Fruit fly (Drosophila melanogaster): Measurements from ENCODE around the gene SPE.

The SPE gene

DNA sequence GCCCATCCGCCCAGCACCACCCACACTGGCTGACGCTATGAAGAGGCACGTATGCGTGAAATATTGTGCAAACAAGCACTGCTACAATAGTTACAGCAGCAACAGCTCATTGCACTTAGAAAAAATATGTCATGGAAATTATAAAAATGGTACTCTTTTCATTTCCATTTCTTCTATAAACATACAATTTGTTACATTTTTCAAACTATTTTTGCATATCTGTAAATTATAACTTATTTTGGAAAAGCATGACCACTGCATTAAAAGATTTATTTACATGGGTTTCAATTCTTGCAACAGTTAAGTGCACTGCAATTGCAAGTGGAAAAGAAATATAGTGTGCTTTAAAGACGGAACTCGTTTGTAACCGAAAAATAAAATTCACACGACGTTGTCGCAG, 47.7 kb upstream of the SPE start (continued):
- no peak for TF ChIP-seq Kr (GFP tag; optimal IDR thresholded peaks at IDR 0.05)

DNA sequence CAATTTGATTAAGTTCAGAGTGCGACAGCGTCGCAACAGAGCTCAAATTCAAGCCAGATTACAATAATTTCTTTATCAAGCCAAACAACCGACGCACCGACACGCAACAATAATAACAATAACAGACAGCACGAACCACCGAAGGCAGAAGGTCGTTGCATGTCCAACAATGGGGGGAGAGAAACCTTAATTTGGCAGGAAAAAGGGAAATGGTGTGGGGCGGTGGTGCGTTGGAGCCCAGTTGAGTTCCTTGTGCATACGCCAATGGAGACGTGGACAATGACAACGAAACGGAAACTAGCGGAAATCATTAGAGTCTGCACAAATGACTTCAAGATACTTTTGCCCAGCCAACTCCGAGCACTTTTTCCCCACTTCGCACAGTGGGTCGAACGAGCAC, 46.5 kb upstream of the SPE start:
- peak; percentile 74 for TF ChIP-seq Ets65A (GFP tag)
- 0 out of 2 replicates have a peak, but pooled peaks have one; percentile 15 for TF ChIP-seq Atf6 (GFP tag; IDR thresholded peaks at IDR 0.05)
- no peak for TF ChIP-seq trh (GFP tag; optimal IDR thresholded peaks at IDR 0.05)

DNA sequence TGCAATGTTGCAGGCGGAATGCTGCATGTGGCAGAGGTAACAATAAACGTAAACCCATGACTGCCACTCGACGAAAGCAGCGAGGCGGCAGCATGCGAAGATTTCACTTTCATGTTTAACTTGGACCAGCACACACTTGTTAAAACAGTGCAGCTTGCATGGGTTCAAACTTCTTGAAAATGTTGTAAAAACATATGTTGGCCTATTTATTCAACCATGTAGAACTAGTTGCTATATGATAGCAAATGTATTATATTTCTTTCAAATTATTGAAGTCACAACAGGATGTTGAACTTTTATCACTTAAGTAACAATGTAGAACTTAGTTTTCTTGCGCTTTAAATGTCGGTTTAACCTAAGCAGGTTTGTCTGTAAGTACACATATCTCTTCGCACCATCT, 43.2 kb upstream of the SPE start:
- TF ChIP-seq CG18011 (GFP tag; optimal IDR thresholded peaks at IDR 0.05) (no peak), chif (GFP tag; optimal IDR thresholded peaks at IDR 0.05) (no peak), H15 (GFP tag; IDR thresholded peaks at IDR 0.05) (no peak), grau (tag; optimal IDR thresholded peaks at IDR 0.05) (peak; percentile 7), Blimp-1 (GFP tag; optimal IDR thresholded peaks at IDR 0.05) (peak; percentile 62), sens (GFP tag) (peak; percentile 12), ATbp (GFP tag; optimal IDR thresholded peaks at IDR 0.05) (peak; percentile 15), Spps (tag; optimal IDR thresholded peaks at IDR 0.05) (no peak), Optix (GFP tag; IDR thresholded peaks at IDR 0.05) (no peak), CG13296 (GFP tag; optimal IDR thresholded peaks at IDR 0.05) (no peak)

DNA sequence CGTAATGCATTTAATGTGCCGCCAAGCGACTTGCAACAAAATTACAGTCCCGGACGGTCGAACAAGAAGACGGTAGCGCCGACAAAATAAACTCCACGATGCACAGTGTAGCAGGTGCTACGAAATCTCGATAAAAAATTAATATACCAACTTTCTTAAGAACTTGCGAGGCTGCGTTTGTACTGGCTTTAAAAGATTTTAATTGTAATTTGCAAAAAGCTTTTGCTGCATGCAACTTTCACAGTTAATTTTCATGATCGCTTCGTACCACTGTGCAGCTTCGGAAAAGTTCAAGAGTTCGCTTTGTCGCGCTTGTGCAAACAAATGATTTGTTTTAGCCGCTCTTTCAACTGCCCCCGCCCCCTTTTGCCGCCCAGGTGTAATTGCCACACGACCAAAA, 39.9 kb upstream of the SPE start:
- TF ChIP-seq sd (tag; optimal IDR thresholded peaks at IDR 0.05) = no peak
- TF ChIP-seq NK7.1 (GFP tag; optimal IDR thresholded peaks at IDR 0.05) = no peak
- no peak for TF ChIP-seq CG31388 (GFP tag; optimal IDR thresholded peaks at IDR 0.05)
- TF ChIP-seq CG16815 (GFP tag; optimal IDR thresholded peaks at IDR 0.05) = peak; percentile 45
- no peak for TF ChIP-seq prd (optimal IDR thresholded peaks at IDR 0.05)
- peak; percentile 84 for TF ChIP-seq prd (GFP tag; IDR thresholded peaks at IDR 0.05)
- no peak for TF ChIP-seq kay (GFP tag; optimal IDR thresholded peaks at IDR 0.05)
- peak; percentile 86 for TF ChIP-seq ken (GFP tag; IDR thresholded peaks at IDR 0.05)
- peak; percentile 61 for TF ChIP-seq CG12071 (GFP tag; optimal IDR thresholded peaks at IDR 0.05)
- peak; percentile 70 for TF ChIP-seq CG31441 (GFP tag; IDR thresholded peaks at IDR 0.05)
- no peak for TF ChIP-seq CG34224 (GFP tag; IDR thresholded peaks at IDR 0.05; ENCODE audit: partially characterized antibody)
- no peak for TF ChIP-seq Poxn (GFP tag; IDR thresholded peaks at IDR 0.05)
- no peak for TF ChIP-seq Opbp (GFP tag; IDR thresholded peaks at IDR 0.05; ENCODE audit: partially characterized antibody)
- no peak for TF ChIP-seq wek (GFP tag; optimal IDR thresholded peaks at IDR 0.05)
- TF ChIP-seq CG5953 (GFP tag; IDR thresholded peaks at IDR 0.05) = peak; percentile 88
- peak; percentile 53; the same call in 1 of the 3 replicates for TF ChIP-seq CG11093 (GFP tag; IDR thresholded peaks at IDR 0.05)
- TF ChIP-seq fd3F (GFP tag; optimal IDR thresholded peaks at IDR 0.05) = peak; percentile 17
- no peak for TF ChIP-seq insv (GFP tag; optimal IDR thresholded peaks at IDR 0.05)
- no peak for TF ChIP-seq CG4617 (GFP tag; optimal IDR thresholded peaks at IDR 0.05; ENCODE audit: borderline replicate concordance)
- TF ChIP-seq dm (GFP tag; optimal IDR thresholded peaks at IDR 0.05) = peak; percentile 12
- no peak for TF ChIP-seq h (optimal IDR thresholded peaks at IDR 0.05)
- peak; percentile 75 for TF ChIP-seq CG2678 (tag; optimal IDR thresholded peaks at IDR 0.05)
- peak; percentile 83 for TF ChIP-seq dysf (GFP tag; IDR thresholded peaks at IDR 0.05)
- no peak for TF ChIP-seq CG6765 (GFP tag; optimal IDR thresholded peaks at IDR 0.05)
- peak; percentile 66 for TF ChIP-seq CG12391 (tag; optimal IDR thresholded peaks at IDR 0.05)
- peak; percentile 46 for TF ChIP-seq gcm (GFP tag; optimal IDR thresholded peaks at IDR 0.05)
- peak; percentile 70; the same call in 2 of the 3 replicates for TF ChIP-seq CG7357 (GFP tag; IDR thresholded peaks at IDR 0.05)
- TF ChIP-seq E2f2 (GFP tag; IDR thresholded peaks at IDR 0.05) = peak; percentile 57
- TF ChIP-seq p53 (GFP tag; optimal IDR thresholded peaks at IDR 0.05) = no peak
- peak; percentile 77 for TF ChIP-seq ATbp (GFP tag; optimal IDR thresholded peaks at IDR 0.05)
- no peak for TF ChIP-seq gfzf (GFP tag; optimal IDR thresholded peaks at IDR 0.05)
- peak; percentile 62 for TF ChIP-seq Hmr (GFP tag; optimal IDR thresholded peaks at IDR 0.05)
- TF ChIP-seq C15 (GFP tag; IDR thresholded peaks at IDR 0.05) = peak; percentile 46; the same call in 1 of the 3 replicates
- TF ChIP-seq CG9215 (GFP tag; IDR thresholded peaks at IDR 0.05) = peak; percentile 52
- peak; percentile 74; the same call in 2 of the 3 replicates for TF ChIP-seq CG3726 (GFP tag; IDR thresholded peaks at IDR 0.05)
